Worm (Caenorhabditis elegans) whole organism, mixed stage, embryonic: Measurements from ENCODE around the gene golg-4.
A peak's percentile ranks its signal among the peaks of the same experiment; 100 is the strongest.

Experiments used
- bed-3 ChIP-seq: fragments of 200-800 bp; sonication (Bioruptor generic); optimal IDR thresholded peaks from 3 replicates; lab custom pipeline; 2018; ENCODE audit warnings: mild to moderate bottlenecking, missing genetic modification characterization, moderate library complexity, missing compliant biosample characterization
- blmp-1 ChIP-seq: fragments of 150-350 bp; optimal IDR thresholded peaks from 2 replicates; lab custom pipeline; 2014; ENCODE audit warnings: missing biosample characterization, missing genetic modification characterization
- ceh-39 ChIP-seq: fragments of 150-350 bp; optimal IDR thresholded peaks from 2 replicates; lab custom pipeline; 2014; ENCODE audit warnings: missing biosample characterization, missing genetic modification characterization
- ceh-43 ChIP-seq: fragments of 200-800 bp; sonication (Bioruptor generic); optimal IDR thresholded peaks from 2 replicates; lab custom pipeline; 2018; ENCODE audit warnings: mild to moderate bottlenecking, missing genetic modification characterization, moderate library complexity, missing compliant biosample characterization
- ces-1 ChIP-seq: fragments of 150-350 bp; optimal IDR thresholded peaks from 2 replicates; lab custom pipeline; 2014; ENCODE audit warnings: missing biosample characterization, missing genetic modification reagents, missing genetic modification characterization
- cnd-1 ChIP-seq: fragments of 200-800 bp; sonication (Bioruptor generic); optimal IDR thresholded peaks from 2 replicates; lab custom pipeline; 2018; ENCODE audit warnings: mild to moderate bottlenecking, missing genetic modification characterization, missing compliant biosample characterization
- drap-1 ChIP-seq: fragments of 200-800 bp; sonication (Bioruptor generic); optimal IDR thresholded peaks from 3 replicates; lab custom pipeline; 2018; ENCODE audit warnings: mild to moderate bottlenecking, missing genetic modification characterization, missing compliant biosample characterization
- elt-1 ChIP-seq: sonication (generic microtip); optimal IDR thresholded peaks from 2 replicates; lab custom pipeline; 2017; ENCODE audit warnings: missing genetic modification characterization, mild to moderate bottlenecking, missing compliant biosample characterization, antibody characterized with exemption, moderate library complexity, borderline replicate concordance; ENCODE audit not compliant: insufficient read depth
- elt-3 ChIP-seq: fragments of 150-350 bp; optimal IDR thresholded peaks from 2 replicates; lab custom pipeline; 2014; ENCODE audit warnings: missing biosample characterization, missing genetic modification characterization
- flh-1 ChIP-seq: fragments of 200-800 bp; sonication (Bioruptor generic); optimal IDR thresholded peaks from 2 replicates; lab custom pipeline; 2018; ENCODE audit warnings: mild to moderate bottlenecking, missing genetic modification characterization, moderate library complexity, missing compliant biosample characterization
- ham-2 ChIP-seq: fragments of 200-800 bp; sonication (Bioruptor generic); optimal IDR thresholded peaks from 2 replicates; lab custom pipeline; 2018; ENCODE audit warnings: mild to moderate bottlenecking, missing genetic modification characterization, missing compliant biosample characterization
- hlh-1 ChIP-seq: fragments of 150-350 bp; optimal IDR thresholded peaks from 2 replicates; lab custom pipeline; 2014; ENCODE audit warnings: missing biosample characterization, missing genetic modification reagents, missing genetic modification characterization
- lin-13 ChIP-seq: fragments of 150-350 bp; optimal IDR thresholded peaks from 2 replicates; lab custom pipeline; 2014; ENCODE audit warnings: missing biosample characterization, missing genetic modification characterization
- lin-32 ChIP-seq: fragments of 200-800 bp; sonication (Bioruptor generic); optimal IDR thresholded peaks from 2 replicates; lab custom pipeline; 2018; ENCODE audit warnings: mild to moderate bottlenecking, missing genetic modification characterization, missing compliant biosample characterization
- lsy-2 ChIP-seq: fragments of 150-350 bp; optimal IDR thresholded peaks from 2 replicates; lab custom pipeline; 2014; ENCODE audit warnings: missing biosample characterization, missing genetic modification characterization
- mep-1 ChIP-seq: fragments of 150-350 bp; optimal IDR thresholded peaks from 2 replicates; lab custom pipeline; 2017; ENCODE audit warnings: missing biosample characterization, missing genetic modification reagents, missing genetic modification characterization, inconsistent platforms
- nhr-12 ChIP-seq: fragments of 150-350 bp; optimal IDR thresholded peaks from 2 replicates; lab custom pipeline; 2014; ENCODE audit warnings: missing biosample characterization, missing genetic modification characterization
- nhr-237 ChIP-seq: fragments of 150-350 bp; optimal IDR thresholded peaks from 2 replicates; lab custom pipeline; 2014; ENCODE audit warnings: missing biosample characterization, missing genetic modification characterization
- nhr-28 ChIP-seq: fragments of 150-350 bp; optimal IDR thresholded peaks from 2 replicates; lab custom pipeline; 2014; ENCODE audit warnings: missing biosample characterization, missing genetic modification characterization
- nhr-76 ChIP-seq: sonication (generic microtip); optimal IDR thresholded peaks from 2 replicates; lab custom pipeline; 2017; ENCODE audit warnings: missing biosample characterization, missing genetic modification characterization
- pha-4 ChIP-seq: fragments of 150-350 bp; optimal IDR thresholded peaks from 2 replicates; lab custom pipeline; 2018; ENCODE audit warnings: missing biosample characterization, missing genetic modification reagents, missing genetic modification characterization
- sem-2 ChIP-seq: fragments of 200-800 bp; sonication (Bioruptor generic); optimal IDR thresholded peaks from 2 replicates; lab custom pipeline; 2018; ENCODE audit warnings: mild to moderate bottlenecking, missing genetic modification characterization, missing compliant biosample characterization
- snpc-4 ChIP-seq: fragments of 150-350 bp; optimal IDR thresholded peaks from 2 replicates; lab custom pipeline; 2014; ENCODE audit warnings: missing biosample characterization, missing genetic modification characterization
- sptf-1 ChIP-seq: sonication (generic microtip); optimal IDR thresholded peaks from 2 replicates; lab custom pipeline; 2017; ENCODE audit warnings: mild to moderate bottlenecking, missing genetic modification characterization, moderate library complexity, missing compliant biosample characterization
- tbx-8 ChIP-seq: fragments of 200-800 bp; sonication (Bioruptor generic); optimal IDR thresholded peaks from 2 replicates; lab custom pipeline; 2018; ENCODE audit warnings: mild to moderate bottlenecking, missing genetic modification characterization, moderate library complexity, missing compliant biosample characterization
- unc-120 ChIP-seq: sonication (generic microtip); optimal IDR thresholded peaks from 2 replicates; lab custom pipeline; 2017; ENCODE audit warnings: missing genetic modification characterization, missing compliant biosample characterization; ENCODE audit not compliant: poor library complexity, severe bottlenecking
- unc-62 ChIP-seq: fragments of 150-350 bp; optimal IDR thresholded peaks from 2 replicates; lab custom pipeline; 2014; ENCODE audit warnings: missing biosample characterization, missing genetic modification reagents, missing genetic modification characterization
- zip-8 ChIP-seq: fragments of 150-350 bp; optimal IDR thresholded peaks from 2 replicates; lab custom pipeline; 2014; ENCODE audit warnings: missing biosample characterization, missing genetic modification characterization
- ztf-11 ChIP-seq: fragments of 150-350 bp; optimal IDR thresholded peaks from 2 replicates; lab custom pipeline; 2014; ENCODE audit warnings: missing biosample characterization, missing genetic modification characterization

The golg-4 gene

ce11 chrIII:3404354-3404913 is 934 bp upstream of the golg-4 start, which contains the start of the genes npp-9 and F59A2.5:
npp-9 (minus strand) TSS chrIII:3404479.
F59A2.5 (plus strand) TSS chrIII:3404863.
- TF ChIP-seq tbx-8 (no peak), nhr-28 (no peak), unc-62 (GFP tag; lab: Kevin White, UChicago) (no peak), zip-8 (tag; lab: Kevin White, UChicago) (no peak), unc-120 (tag; lab: Kevin White, UChicago) (no peak), nhr-237 (tag; lab: Kevin White, UChicago) (peak; percentile 7), nhr-76 (tag; lab: Kevin White, UChicago) (no peak), ces-1 (GFP tag; lab: Kevin White, UChicago) (peak; percentile 25), ham-2 (GFP tag; lab: Kevin White, UChicago) (no peak), nhr-12 (tag; lab: Kevin White, UChicago) (no peak), bed-3 (GFP tag; lab: Kevin White, UChicago) (no peak), lsy-2 (tag; lab: Kevin White, UChicago) (peak; percentile 33), sem-2 (GFP tag; lab: Kevin White, UChicago) (no peak), blmp-1 (tag; lab: Kevin White, UChicago) (no peak), mep-1 (tag; lab: Kevin White, UChicago) (peak; percentile 61), lin-13 (no peak), ceh-43 (GFP tag; lab: Kevin White, UChicago) (no peak), hlh-1 (peak; percentile 23), flh-1 (GFP tag; lab: Kevin White, UChicago) (no peak)

- TF ChIP-seq pha-4 (tag; lab: Kevin White, UChicago) (no peak), zip-8 (tag; lab: Kevin White, UChicago) (peak; percentile 96)
These were observed 8.1 kb downstream of the golg-4 start for ce11 chrIII:3413437-3413836.

ce11 chrIII:3414412-3414811 is 9.0 kb downstream of the golg-4 start:
- TF ChIP-seq ceh-43 (GFP tag; lab: Kevin White, UChicago) (no peak), lsy-2 (tag; lab: Kevin White, UChicago) (no peak), ceh-39 (tag; lab: Kevin White, UChicago) (no peak), ces-1 (GFP tag; lab: Kevin White, UChicago) (peak; percentile 99), elt-3 (tag; lab: Kevin White, UChicago) (no peak)

ce11 chrIII:3417453-3417852 is 12.1 kb downstream of the golg-4 start:
- no peak for TF ChIP-seq snpc-4
- TF ChIP-seq ztf-11 (tag; lab: Kevin White, UChicago), result no peak
- no peak for TF ChIP-seq cnd-1 (tag; lab: Kevin White, UChicago)
- no peak for TF ChIP-seq drap-1 (GFP tag; lab: Kevin White, UChicago)
- TF ChIP-seq nhr-28, result no peak
- TF ChIP-seq ceh-39 (tag; lab: Kevin White, UChicago), result no peak
- TF ChIP-seq blmp-1 (tag; lab: Kevin White, UChicago), result no peak
- no peak for TF ChIP-seq lin-32 (GFP tag; lab: Kevin White, UChicago)
- TF ChIP-seq sptf-1, result no peak

ce11 chrIII:3418906-3419305 is 13.5 kb downstream of the golg-4 start:
- no peak for TF ChIP-seq elt-1 (tag; lab: Kevin White, UChicago)
- no peak for TF ChIP-seq ham-2 (GFP tag; lab: Kevin White, UChicago)
- no peak for TF ChIP-seq elt-3 (tag; lab: Kevin White, UChicago)
- TF ChIP-seq drap-1 (GFP tag; lab: Kevin White, UChicago), result no peak
- no peak for TF ChIP-seq unc-120 (tag; lab: Kevin White, UChicago)
- no peak for TF ChIP-seq pha-4 (tag; lab: Kevin White, UChicago)

- TF ChIP-seq hlh-1, result no peak
- no peak for TF ChIP-seq snpc-4
- peak; percentile 16 for TF ChIP-seq sptf-1
- no peak for TF ChIP-seq pha-4 (tag; lab: Kevin White, UChicago)
These were observed 18.6 kb downstream of the golg-4 start for ce11 chrIII:3423924-3424323.
